Worm (Caenorhabditis elegans) whole organism, L3 larva: ENCODE data around the gene hog-1.

Experiments used
- aly-2 ChIP-seq: fragments of 150-350 bp; optimal IDR thresholded peaks from 2 replicates; lab custom pipeline; 2014; ENCODE audit warnings: missing biosample characterization, missing genetic modification characterization
- lin-15B ChIP-seq: fragments of 150-350 bp; optimal IDR thresholded peaks from 2 replicates; lab custom pipeline; 2014; ENCODE audit warnings: missing biosample characterization, missing genetic modification characterization
- lsy-12 ChIP-seq: sonication (generic microtip); optimal IDR thresholded peaks from 2 replicates; lab custom pipeline; 2016; ENCODE audit warnings: mild to moderate bottlenecking, missing genetic modification characterization, missing compliant biosample characterization
- nfya-1 ChIP-seq: sonication (generic microtip); optimal IDR thresholded peaks from 2 replicates; lab custom pipeline; 2017; ENCODE audit warnings: missing genetic modification characterization, mild to moderate bottlenecking, missing compliant biosample characterization, antibody characterized with exemption, moderate library complexity; ENCODE audit not compliant: insufficient read depth
- nhr-25 ChIP-seq: sonication (generic microtip); optimal IDR thresholded peaks from 2 replicates; lab custom pipeline; 2017; ENCODE audit warnings: missing biosample characterization, missing genetic modification characterization
- nhr-28 ChIP-seq: fragments of 150-350 bp; optimal IDR thresholded peaks from 2 replicates; lab custom pipeline; 2014; ENCODE audit warnings: missing biosample characterization, missing genetic modification characterization
- pqm-1 ChIP-seq: fragments of 150-350 bp; optimal IDR thresholded peaks from 2 replicates; lab custom pipeline; 2017; ENCODE audit warnings: missing biosample characterization, missing genetic modification characterization, inconsistent platforms

DNA sequence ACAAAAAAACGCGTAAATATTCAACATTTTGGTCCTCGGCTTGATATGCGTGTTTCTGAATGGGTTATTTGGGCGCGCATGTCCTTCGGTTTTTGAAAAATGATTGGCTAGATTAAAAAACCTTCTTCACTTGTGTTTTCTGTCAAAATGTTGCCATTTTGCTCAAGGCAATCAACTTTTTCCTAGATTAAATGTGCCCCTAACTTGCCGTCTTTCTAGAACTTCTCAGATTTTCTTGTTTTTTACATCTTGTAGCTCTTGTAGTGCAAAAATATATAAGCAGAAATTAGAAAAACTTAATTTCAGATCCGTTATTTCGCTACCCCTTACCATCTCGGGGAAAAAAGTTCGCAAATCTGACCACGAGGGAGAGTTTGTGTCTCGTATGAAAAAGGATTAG lies 32.2 kb downstream of the hog-1 start, which contains the start of gene hbl-1:
- TF ChIP-seq lin-15B (tag; lab: Kevin White, UChicago), result no peak
- no peak for TF ChIP-seq nhr-28 (tag; lab: Kevin White, UChicago)
- no peak for TF ChIP-seq nhr-25 (tag; lab: Kevin White, UChicago)
- TF ChIP-seq aly-2 (tag; lab: Kevin White, UChicago), result no peak
- no peak for TF ChIP-seq pqm-1 (tag; lab: Kevin White, UChicago)
- no peak for TF ChIP-seq nfya-1 (tag; lab: Kevin White, UChicago)
- no peak for TF ChIP-seq lsy-12 (tag; lab: Kevin White, UChicago)
